Fruit fly (Drosophila melanogaster) whole organism, adult: ENCODE data around the gene fid.

Source experiments
- CG11617 ChIP-seq: fragments of 200-800 bp; sonication (Bioruptor generic); optimal IDR thresholded peaks from 2 replicates; lab custom pipeline; 2017; ENCODE audit warnings: mild to moderate bottlenecking, missing biosample characterization, missing genetic modification reagents, missing genetic modification characterization
- CG12768 ChIP-seq: fragments of 200-800 bp; sonication (Bioruptor generic); optimal IDR thresholded peaks from 2 replicates; lab custom pipeline; 2017; ENCODE audit warnings: missing biosample characterization, missing genetic modification characterization, mild to moderate bottlenecking, moderate library complexity, missing genetic modification reagents
- CG14711 ChIP-seq: fragments of 200-800 bp; sonication (Bioruptor generic); optimal IDR thresholded peaks from 2 replicates; lab custom pipeline; 2018; ENCODE audit warnings: missing biosample characterization, mild to moderate bottlenecking, missing genetic modification characterization, moderate library complexity
- CG1620 ChIP-seq: fragments of 200-800 bp; sonication (Bioruptor generic); optimal IDR thresholded peaks from 2 replicates; lab custom pipeline; 2016; ENCODE audit warnings: missing biosample characterization, missing genetic modification characterization
- CG33017 ChIP-seq: fragments of 200-800 bp; sonication (Bioruptor generic); optimal IDR thresholded peaks from 2 replicates; lab custom pipeline; 2018; ENCODE audit warnings: missing biosample characterization, mild to moderate bottlenecking, missing genetic modification characterization, moderate library complexity
- CG5204 ChIP-seq: fragments of 200-800 bp; sonication (Bioruptor generic); optimal IDR thresholded peaks from 2 replicates; lab custom pipeline; 2016; ENCODE audit warnings: missing biosample characterization, missing genetic modification characterization
- CG7045 ChIP-seq: fragments of 200-800 bp; sonication (Bioruptor generic); optimal IDR thresholded peaks from 2 replicates; lab custom pipeline; 2017; ENCODE audit warnings: missing biosample characterization, mild to moderate bottlenecking, missing genetic modification characterization
- CG7101 ChIP-seq: fragments of 200-800 bp; sonication (Bioruptor generic); optimal IDR thresholded peaks from 2 replicates; lab custom pipeline; 2018; ENCODE audit warnings: missing biosample characterization, mild to moderate bottlenecking, missing genetic modification characterization, moderate library complexity
- Clk ChIP-seq: fragments of 200-800 bp; sonication (Bioruptor generic); optimal IDR thresholded peaks from 2 replicates; lab custom pipeline; 2017; ENCODE audit warnings: missing biosample characterization, missing genetic modification characterization
- Crg-1 ChIP-seq: fragments of 200-800 bp; sonication (Bioruptor generic); optimal IDR thresholded peaks from 2 replicates; lab custom pipeline; 2016; ENCODE audit warnings: missing biosample characterization, missing genetic modification characterization
- Hr96 ChIP-seq: fragments of 200-800 bp; sonication (Bioruptor generic); optimal IDR thresholded peaks from 2 replicates; lab custom pipeline; 2016; ENCODE audit warnings: missing biosample characterization, missing genetic modification characterization
- Mnt ChIP-seq: fragments of 200-800 bp; sonication (Bioruptor generic); optimal IDR thresholded peaks from 2 replicates; lab custom pipeline; 2016; ENCODE audit warnings: missing biosample characterization, mild to moderate bottlenecking, missing genetic modification characterization
- bab1 ChIP-seq: fragments of 200-800 bp; sonication (Bioruptor generic); optimal IDR thresholded peaks from 3 replicates; lab custom pipeline; 2019; ENCODE audit warnings: missing biosample characterization, mild to moderate bottlenecking, missing genetic modification characterization, moderate library complexity
- cic ChIP-seq: fragments of 200-800 bp; sonication (Bioruptor generic); optimal IDR thresholded peaks from 2 replicates; lab custom pipeline; 2017; ENCODE audit warnings: missing biosample characterization, mild to moderate bottlenecking, missing genetic modification characterization, moderate library complexity
- cnc ChIP-seq, 2 experiments: fragments of >200 bp; optimal IDR thresholded peaks; 2 replicates each; lab custom pipeline; 2017
- kay ChIP-seq: fragments of 200-800 bp; sonication (Bioruptor generic); peaks from one replicate; lab custom pipeline; 2016; ENCODE audit warnings: missing biosample characterization, missing genetic modification characterization, borderline replicate concordance
- ovo ChIP-seq: fragments of 200-800 bp; sonication (Bioruptor generic); optimal IDR thresholded peaks from 2 replicates; lab custom pipeline; 2016; ENCODE audit warnings: missing biosample characterization, missing genetic modification characterization
- pad ChIP-seq: fragments of 200-800 bp; sonication (Bioruptor generic); optimal IDR thresholded peaks from 3 replicates; lab custom pipeline; 2017; ENCODE audit warnings: missing biosample characterization, missing genetic modification characterization, mild to moderate bottlenecking, moderate library complexity, missing genetic modification reagents
- tj ChIP-seq: fragments of 200-800 bp; sonication (Bioruptor generic); optimal IDR thresholded peaks from 3 replicates; lab custom pipeline; 2017; ENCODE audit warnings: missing biosample characterization, mild to moderate bottlenecking, missing genetic modification characterization, moderate library complexity
- toe ChIP-seq: fragments of 200-800 bp; sonication (Bioruptor generic); optimal IDR thresholded peaks from 2 replicates; lab custom pipeline; 2016; ENCODE audit warnings: missing biosample characterization, missing genetic modification characterization

The fid gene

dm6 chr3R:26009766-26010414 lies 40.0 kb downstream of the fid start:
- TF ChIP-seq CG11617 (GFP tag; lab: Kevin White, UChicago) (no peak), kay (GFP tag; lab: Kevin White, UChicago) (peak; percentile 21), bab1 (no peak), CG5204 (no peak), cic (GFP tag; lab: Kevin White, UChicago) (peak; percentile 26), CG7045 (GFP tag; lab: Kevin White, UChicago) (peak; percentile 39)

DNA sequence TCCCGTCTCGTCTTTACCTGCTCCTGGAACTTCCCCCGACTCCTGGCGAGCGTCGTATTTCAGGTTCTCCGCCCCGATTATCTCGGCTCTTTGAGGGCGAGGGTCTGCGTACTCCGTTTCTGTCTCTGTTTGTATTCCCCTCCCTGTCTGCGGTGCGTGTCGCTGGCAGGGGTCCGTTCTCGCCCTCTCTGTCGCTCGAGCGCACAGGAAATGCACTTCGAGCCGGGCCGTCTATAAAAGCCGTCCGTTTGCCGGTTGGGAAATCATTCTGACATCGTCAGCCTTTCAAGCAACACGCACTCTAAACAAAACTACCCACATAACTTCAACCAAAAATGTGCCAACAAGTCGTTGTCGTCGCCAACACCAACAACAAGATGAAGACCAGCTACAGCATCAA lies 40.7 kb downstream of the fid start:
- TF ChIP-seq CG11617 (GFP tag; lab: Kevin White, UChicago) = no peak
- TF ChIP-seq tj (GFP tag; lab: Kevin White, UChicago) = no peak
- TF ChIP-seq Hr96 (GFP tag; lab: Kevin White, UChicago) = no peak
- no peak for TF ChIP-seq CG14711 (tag; lab: Kevin White, UChicago)
- no peak for TF ChIP-seq CG5204

- no peak for TF ChIP-seq CG12768
- no peak for TF ChIP-seq tj (GFP tag; lab: Kevin White, UChicago)
- TF ChIP-seq Clk = no peak
Measured at dm6 chr3R:26011542-26011941, 41.7 kb downstream of the fid start.

DNA sequence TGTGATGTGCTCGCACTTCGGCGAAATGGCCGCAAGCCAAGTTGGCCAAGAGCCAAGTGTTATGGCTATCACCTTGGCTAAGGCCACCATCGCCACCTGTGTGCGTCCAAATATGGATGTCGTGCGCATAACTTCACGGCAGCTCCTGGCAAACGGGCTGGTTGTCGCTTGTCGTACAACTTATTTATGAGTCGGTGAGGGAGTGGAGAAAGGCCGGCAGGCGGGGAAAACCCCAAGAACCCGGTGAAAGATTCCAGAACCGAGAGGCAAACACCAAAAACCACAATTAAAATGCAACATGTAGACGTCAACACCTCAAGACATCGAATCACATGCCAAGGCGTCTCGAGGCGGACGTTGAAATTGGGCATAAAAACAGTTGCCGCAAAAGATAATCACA lies 42.4 kb downstream of the fid start:
- no peak for TF ChIP-seq toe (GFP tag; lab: Kevin White, UChicago)
- TF ChIP-seq Mnt = no peak
- no peak for TF ChIP-seq bab1
- no peak for TF ChIP-seq Clk
- no peak for TF ChIP-seq CG7045 (GFP tag; lab: Kevin White, UChicago)
- no peak for TF ChIP-seq ovo
- no peak for TF ChIP-seq CG33017 (tag; lab: Kevin White, UChicago)
- no peak for TF ChIP-seq cnc (optimal IDR thresholded peaks at IDR 0.05; lab: Kevin White, UChicago)
- TF ChIP-seq cic (GFP tag; lab: Kevin White, UChicago) = no peak
- no peak for TF ChIP-seq CG11617 (GFP tag; lab: Kevin White, UChicago)
- no peak for TF ChIP-seq CG1620 (GFP tag; lab: Kevin White, UChicago)
- no peak for TF ChIP-seq Hr96 (GFP tag; lab: Kevin White, UChicago)
- TF ChIP-seq CG14711 (tag; lab: Kevin White, UChicago) = no peak
- TF ChIP-seq CG5204 = no peak
- TF ChIP-seq tj (GFP tag; lab: Kevin White, UChicago) = no peak
- no peak for TF ChIP-seq pad (GFP tag; lab: Kevin White, UChicago)
- no peak for TF ChIP-seq CG12768

- TF ChIP-seq CG1620 (GFP tag; lab: Kevin White, UChicago) = no peak
- TF ChIP-seq tj (GFP tag; lab: Kevin White, UChicago) = peak; percentile 42
- TF ChIP-seq CG14711 (tag; lab: Kevin White, UChicago) = no peak
- no peak for TF ChIP-seq Hr96 (GFP tag; lab: Kevin White, UChicago)
- no peak for TF ChIP-seq Crg-1 (GFP tag; lab: Kevin White, UChicago)
- no peak for TF ChIP-seq cic (GFP tag; lab: Kevin White, UChicago)
Measured at dm6 chr3R:26012801-26013663, 43.2 kb downstream of the fid start.

DNA sequence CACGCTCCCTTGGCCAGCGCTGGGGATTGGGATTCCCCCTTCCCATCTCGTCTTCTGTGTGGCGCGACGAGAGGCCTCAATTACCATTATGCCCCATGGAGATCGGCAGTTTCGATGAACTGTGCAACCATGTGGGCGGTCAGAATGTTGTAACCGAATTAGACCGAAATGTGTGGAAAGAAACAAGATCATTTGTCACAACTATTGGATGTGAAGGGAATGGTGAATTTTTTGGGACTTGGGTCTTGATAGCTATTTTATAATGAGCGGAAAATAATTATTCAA lies 43.7 kb downstream of the fid start:
- TF ChIP-seq cic (GFP tag; lab: Kevin White, UChicago) (no peak), CG7101 (tag; lab: Kevin White, UChicago) (no peak), Mnt (no peak), pad (GFP tag; lab: Kevin White, UChicago) (no peak), Hr96 (GFP tag; lab: Kevin White, UChicago) (no peak), Crg-1 (GFP tag; lab: Kevin White, UChicago) (no peak), bab1 (no peak)

- TF ChIP-seq Crg-1 (GFP tag; lab: Kevin White, UChicago) = no peak
- peak; percentile 28 for TF ChIP-seq CG7101 (tag; lab: Kevin White, UChicago)
- no peak for TF ChIP-seq kay (GFP tag; lab: Kevin White, UChicago)
- TF ChIP-seq ovo = no peak
- TF ChIP-seq CG12768 = no peak
- no peak for TF ChIP-seq CG5204
- no peak for TF ChIP-seq pad (GFP tag; lab: Kevin White, UChicago)
- TF ChIP-seq CG11617 (GFP tag; lab: Kevin White, UChicago) = peak; percentile 34
- TF ChIP-seq CG7045 (GFP tag; lab: Kevin White, UChicago) = no peak
- TF ChIP-seq Clk = no peak
- no peak for TF ChIP-seq CG33017 (tag; lab: Kevin White, UChicago)
- TF ChIP-seq CG14711 (tag; lab: Kevin White, UChicago) = peak; percentile 28
- TF ChIP-seq Hr96 (GFP tag; lab: Kevin White, UChicago) = no peak
- no peak for TF ChIP-seq toe (GFP tag; lab: Kevin White, UChicago)
- TF ChIP-seq bab1 = no peak
Measured at dm6 chr3R:26014262-26014833, 44.5 kb downstream of the fid start, which contains the start of gene Kaz-m1. Gene Kaz-m1 (plus strand): TSS chr3R:26014721.
